Worm (Caenorhabditis elegans) whole organism, L2 larva: ENCODE measurements around the gene F33G12.3.

Experiments used
- F13H6.1 ChIP-seq: sonication (generic microtip); optimal IDR thresholded peaks from 2 replicates; lab custom pipeline; 2016; ENCODE audit warnings: missing genetic modification characterization, missing compliant biosample characterization
- ZK546.5 ChIP-seq: sonication (generic microtip); optimal IDR thresholded peaks from 2 replicates; lab custom pipeline; 2017; ENCODE audit warnings: missing biosample characterization, missing genetic modification characterization
- ama-1 ChIP-seq: fragments of 150-350 bp; optimal IDR thresholded peaks from 2 replicates; lab custom pipeline; 2018; ENCODE audit warnings: inconsistent platforms
- ceh-16 ChIP-seq: fragments of 150-350 bp; optimal IDR thresholded peaks from 2 replicates; lab custom pipeline; 2014; ENCODE audit warnings: missing biosample characterization, missing genetic modification characterization
- lin-39 ChIP-seq: fragments of 150-350 bp; optimal IDR thresholded peaks from 2 replicates; lab custom pipeline; 2014; ENCODE audit warnings: missing biosample characterization, missing genetic modification reagents, missing genetic modification characterization
- nhr-21 ChIP-seq: fragments of 150-350 bp; optimal IDR thresholded peaks from 2 replicates; lab custom pipeline; 2014; ENCODE audit warnings: missing biosample characterization, missing genetic modification characterization
- nhr-23 ChIP-seq: fragments of 150-350 bp; optimal IDR thresholded peaks from 2 replicates; lab custom pipeline; 2014; ENCODE audit warnings: missing biosample characterization, missing genetic modification reagents, missing genetic modification characterization
- sem-4 ChIP-seq: fragments of 150-350 bp; optimal IDR thresholded peaks from 2 replicates; lab custom pipeline; 2014; ENCODE audit warnings: missing biosample characterization, missing genetic modification reagents, missing genetic modification characterization
- skn-1 ChIP-seq: sonication (generic microtip); optimal IDR thresholded peaks from 2 replicates; lab custom pipeline; 2017; ENCODE audit warnings: missing biosample characterization, missing genetic modification characterization
- unc-62 ChIP-seq: fragments of 150-350 bp; optimal IDR thresholded peaks from 2 replicates; lab custom pipeline; 2014; ENCODE audit warnings: missing biosample characterization, missing genetic modification reagents, missing genetic modification characterization

F33G12.3 gene

ce11 chrII:4984151-4984550 is 49.7 kb downstream of the F33G12.3 start:
- TF ChIP-seq sem-4 = no peak
- TF ChIP-seq ceh-16 (tag; lab: Kevin White, UChicago) = no peak
- no peak for TF ChIP-seq F13H6.1 (tag; lab: Kevin White, UChicago)
- no peak for TF ChIP-seq nhr-21 (tag; lab: Kevin White, UChicago)
- TF ChIP-seq ZK546.5 (tag; lab: Kevin White, UChicago) = no peak
- TF ChIP-seq ama-1 = no peak
- no peak for TF ChIP-seq nhr-23
- TF ChIP-seq lin-39 (tag; lab: Kevin White, UChicago) = no peak
- TF ChIP-seq skn-1 (tag; lab: Kevin White, UChicago) = no peak
- no peak for TF ChIP-seq unc-62
